Worm (Caenorhabditis elegans): Measurements from ENCODE around the gene C29F9.9.
"Not testable (repeated sequence)": the region's sequence is repeated elsewhere in the genome, so short reads cannot be mapped to it uniquely, and the experiment has no call there.

C29F9.9 gene

ce11 chrIII:98822-99221 is at the start of gene C29F9.9:
Gene C29F9.9, minus strand, starts transcription at chrIII:98922.
- not testable (repeated sequence) for TF ChIP-seq B0310.2 (tag; optimal IDR thresholded peaks at IDR 0.05); scrt-1 (GFP tag; IDR thresholded peaks at IDR 0.05); flt-1 (GFP tag; IDR thresholded peaks at IDR 0.05)

- TF ChIP-seq sea-1 (GFP tag; conservative IDR thresholded peaks at IDR 0.05) (no peak), tra-4 (tag; optimal IDR thresholded peaks at IDR 0.05) (no peak), ama-1 (optimal IDR thresholded peaks at IDR 0.05) (no peak), flt-1 (GFP tag; IDR thresholded peaks at IDR 0.05) (no peak), ceh-13 (GFP tag; optimal IDR thresholded peaks at IDR 0.05) (no peak), hmbx-1 (tag; optimal IDR thresholded peaks at IDR 0.05) (no peak), aly-1 (tag; optimal IDR thresholded peaks at IDR 0.05) (no peak), scrt-1 (GFP tag; IDR thresholded peaks at IDR 0.05) (no peak), ceh-36 (tag; optimal IDR thresholded peaks at IDR 0.05) (no peak), tbx-11 (GFP tag; IDR thresholded peaks at IDR 0.05) (no peak), tbx-37 (GFP tag; conservative IDR thresholded peaks at IDR 0.05) (no peak), F13C5.2 (tag; optimal IDR thresholded peaks at IDR 0.05) (no peak), hnd-1 (tag; optimal IDR thresholded peaks at IDR 0.05) (no peak), pes-1 (GFP tag; IDR thresholded peaks at IDR 0.05) (no peak), ets-7 (tag; optimal IDR thresholded peaks at IDR 0.05) (no peak), B0310.2 (tag; optimal IDR thresholded peaks at IDR 0.05) (no peak), hmg-4 (GFP tag; optimal IDR thresholded peaks at IDR 0.05) (no peak)
Observed at ce11 chrIII:147570-148076, 48.9 kb upstream of the C29F9.9 start, which contains the start of gene sqst-5. Gene sqst-5, minus strand, starts transcription at chrIII:147620.

- TF ChIP-seq hnd-1 (tag; optimal IDR thresholded peaks at IDR 0.05) (no peak), ceh-36 (tag; optimal IDR thresholded peaks at IDR 0.05) (no peak), ets-7 (tag; optimal IDR thresholded peaks at IDR 0.05) (no peak), hmbx-1 (tag; optimal IDR thresholded peaks at IDR 0.05) (no peak), tbx-37 (GFP tag; conservative IDR thresholded peaks at IDR 0.05) (no peak), tbx-11 (GFP tag; IDR thresholded peaks at IDR 0.05) (no peak), ama-1 (optimal IDR thresholded peaks at IDR 0.05) (no peak), B0310.2 (tag; optimal IDR thresholded peaks at IDR 0.05) (no peak), aly-1 (tag; optimal IDR thresholded peaks at IDR 0.05) (no peak), ceh-13 (GFP tag; optimal IDR thresholded peaks at IDR 0.05) (no peak), tra-4 (tag; optimal IDR thresholded peaks at IDR 0.05) (no peak), sea-1 (GFP tag; conservative IDR thresholded peaks at IDR 0.05) (no peak), pes-1 (GFP tag; IDR thresholded peaks at IDR 0.05) (no peak), F13C5.2 (tag; optimal IDR thresholded peaks at IDR 0.05) (no peak), flt-1 (GFP tag; IDR thresholded peaks at IDR 0.05) (no peak), hmg-4 (GFP tag; optimal IDR thresholded peaks at IDR 0.05) (no peak), scrt-1 (GFP tag; IDR thresholded peaks at IDR 0.05) (no peak)
Observed at ce11 chrIII:146369-146768, 47.6 kb upstream of the C29F9.9 start, which contains the start of gene fbxb-84. Gene fbxb-84, minus strand, starts transcription at chrIII:146469.

- TF ChIP-seq tbx-11 (GFP tag; IDR thresholded peaks at IDR 0.05) (no peak), aly-1 (tag; optimal IDR thresholded peaks at IDR 0.05) (no peak), F13C5.2 (tag; optimal IDR thresholded peaks at IDR 0.05) (no peak), hnd-1 (tag; optimal IDR thresholded peaks at IDR 0.05) (no peak), flt-1 (GFP tag; IDR thresholded peaks at IDR 0.05) (no peak), pes-1 (GFP tag; IDR thresholded peaks at IDR 0.05) (no peak)
Observed at ce11 chrIII:145078-145477, 46.4 kb upstream of the C29F9.9 start, which contains the start of the genes T17A3.12 and fbxb-83. Gene T17A3.12, minus strand, starts transcription at chrIII:145178. Gene fbxb-83, minus strand, starts transcription at chrIII:145211.

- no peak for TF ChIP-seq aly-1 (tag; optimal IDR thresholded peaks at IDR 0.05)
- TF ChIP-seq ets-7 (tag; optimal IDR thresholded peaks at IDR 0.05): no peak
- no peak for TF ChIP-seq hmg-4 (GFP tag; optimal IDR thresholded peaks at IDR 0.05)
- no peak for TF ChIP-seq hmbx-1 (tag; optimal IDR thresholded peaks at IDR 0.05)
- TF ChIP-seq tbx-11 (GFP tag; IDR thresholded peaks at IDR 0.05): no peak
- no peak for TF ChIP-seq ceh-13 (GFP tag; optimal IDR thresholded peaks at IDR 0.05)
- TF ChIP-seq sea-1 (GFP tag; conservative IDR thresholded peaks at IDR 0.05): no peak
- no peak for TF ChIP-seq B0310.2 (tag; optimal IDR thresholded peaks at IDR 0.05)
- no peak for TF ChIP-seq ama-1 (optimal IDR thresholded peaks at IDR 0.05)
- TF ChIP-seq pes-1 (GFP tag; IDR thresholded peaks at IDR 0.05): no peak
- TF ChIP-seq ceh-36 (tag; optimal IDR thresholded peaks at IDR 0.05): no peak
- no peak for TF ChIP-seq tra-4 (tag; optimal IDR thresholded peaks at IDR 0.05)
- TF ChIP-seq hnd-1 (tag; optimal IDR thresholded peaks at IDR 0.05): no peak
- TF ChIP-seq flt-1 (GFP tag; IDR thresholded peaks at IDR 0.05): no peak
- TF ChIP-seq scrt-1 (GFP tag; IDR thresholded peaks at IDR 0.05): no peak
- no peak for TF ChIP-seq F13C5.2 (tag; optimal IDR thresholded peaks at IDR 0.05)
- TF ChIP-seq tbx-37 (GFP tag; conservative IDR thresholded peaks at IDR 0.05): no peak
Observed at ce11 chrIII:143121-143520, 44.4 kb upstream of the C29F9.9 start, which contains the start of gene fbxb-82. Gene fbxb-82, minus strand, starts transcription at chrIII:143221.

ce11 chrIII:140904-141303 is 42.2 kb upstream of the C29F9.9 start, which contains the start of gene fbxb-81:
Gene fbxb-81, minus strand, starts transcription at chrIII:141217.
- TF ChIP-seq aly-1 (tag; optimal IDR thresholded peaks at IDR 0.05): no peak
- no peak for TF ChIP-seq flt-1 (GFP tag; IDR thresholded peaks at IDR 0.05)
- no peak for TF ChIP-seq scrt-1 (GFP tag; IDR thresholded peaks at IDR 0.05)
- no peak for TF ChIP-seq B0310.2 (tag; optimal IDR thresholded peaks at IDR 0.05)
- TF ChIP-seq sea-1 (GFP tag; conservative IDR thresholded peaks at IDR 0.05): no peak
- TF ChIP-seq tra-4 (tag; optimal IDR thresholded peaks at IDR 0.05): no peak
- TF ChIP-seq ets-7 (tag; optimal IDR thresholded peaks at IDR 0.05): no peak
- no peak for TF ChIP-seq tbx-11 (GFP tag; IDR thresholded peaks at IDR 0.05)
- no peak for TF ChIP-seq ama-1 (optimal IDR thresholded peaks at IDR 0.05)
- no peak for TF ChIP-seq hnd-1 (tag; optimal IDR thresholded peaks at IDR 0.05)
- no peak for TF ChIP-seq F13C5.2 (tag; optimal IDR thresholded peaks at IDR 0.05)
- TF ChIP-seq ceh-13 (GFP tag; optimal IDR thresholded peaks at IDR 0.05): no peak
- TF ChIP-seq pes-1 (GFP tag; IDR thresholded peaks at IDR 0.05): no peak
- no peak for TF ChIP-seq hmg-4 (GFP tag; optimal IDR thresholded peaks at IDR 0.05)

ce11 chrIII:134194-134593 is 35.5 kb upstream of the C29F9.9 start, which contains the start of gene pals-25:
Gene pals-25, plus strand, starts transcription at chrIII:134494.
- TF ChIP-seq ceh-36 (tag; optimal IDR thresholded peaks at IDR 0.05): no peak
- TF ChIP-seq ama-1 (optimal IDR thresholded peaks at IDR 0.05): no peak
- no peak for TF ChIP-seq pes-1 (GFP tag; IDR thresholded peaks at IDR 0.05)
- TF ChIP-seq scrt-1 (GFP tag; IDR thresholded peaks at IDR 0.05): no peak
- TF ChIP-seq B0310.2 (tag; optimal IDR thresholded peaks at IDR 0.05): no peak
- no peak for TF ChIP-seq F13C5.2 (tag; optimal IDR thresholded peaks at IDR 0.05)
- no peak for TF ChIP-seq hmg-4 (GFP tag; optimal IDR thresholded peaks at IDR 0.05)
- TF ChIP-seq hmbx-1 (tag; optimal IDR thresholded peaks at IDR 0.05): no peak
- TF ChIP-seq tbx-37 (GFP tag; conservative IDR thresholded peaks at IDR 0.05): no peak
- no peak for TF ChIP-seq hnd-1 (tag; optimal IDR thresholded peaks at IDR 0.05)
- TF ChIP-seq tbx-11 (GFP tag; IDR thresholded peaks at IDR 0.05): no peak
